Worm (Caenorhabditis elegans) whole organism, L2 larva: ENCODE results near the gene cutl-15.

Source experiments
- dmd-4 ChIP-seq: sonication (generic microtip); optimal IDR thresholded peaks from 2 replicates; lab custom pipeline; 2017; ENCODE audit warnings: missing biosample characterization, missing genetic modification characterization
- elt-3 ChIP-seq: sonication (generic microtip); optimal IDR thresholded peaks from 2 replicates; lab custom pipeline; 2017; ENCODE audit warnings: missing biosample characterization, missing genetic modification characterization

DNA sequence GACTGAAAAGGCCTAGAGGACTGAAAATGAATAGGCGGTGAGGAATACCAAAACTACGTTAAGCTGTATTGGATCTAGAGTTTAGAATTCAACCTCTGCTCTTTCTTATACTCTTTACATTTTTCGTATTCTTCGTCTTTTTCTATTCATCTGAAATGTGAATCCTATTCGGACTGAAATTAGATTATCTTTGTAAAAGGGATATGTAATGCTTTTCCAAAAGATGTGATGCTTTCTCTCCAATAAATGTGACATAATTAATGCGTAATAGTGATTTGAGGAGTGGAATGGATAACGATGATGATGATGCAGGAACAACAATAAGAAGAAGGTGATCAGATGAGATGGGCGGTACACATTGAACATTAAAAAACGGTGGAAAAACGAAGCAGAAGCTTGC is 1.2 kb upstream of the cutl-15 start:
- TF ChIP-seq elt-3 (tag; lab: Kevin White, UChicago): no peak
- TF ChIP-seq dmd-4 (tag; lab: Kevin White, UChicago): no peak
